Worm (Caenorhabditis elegans) whole organism, L4 larva: Measurements from ENCODE around the gene degl-1.

Experiments used
- ceh-82 ChIP-seq: sonication (generic microtip); optimal IDR thresholded peaks from 2 replicates; lab custom pipeline; 2017; ENCODE audit warnings: missing biosample characterization, missing genetic modification characterization
- zag-1 ChIP-seq: fragments of 150-350 bp; optimal IDR thresholded peaks from 2 replicates; lab custom pipeline; 2014; ENCODE audit warnings: missing biosample characterization, missing genetic modification characterization

- TF ChIP-seq zag-1 (tag; lab: Kevin White, UChicago), result no peak
- TF ChIP-seq ceh-82 (tag; lab: Kevin White, UChicago), result no peak
Observed at ce11 chrIV:14797354-14797753, 26.1 kb upstream of the degl-1 start, which contains the start of the genes Y57G11C.1147 and nuo-3.
